Worm (Caenorhabditis elegans) whole organism, late embryonic: ENCODE measurements around the gene ttll-9.

Experiments used
- F13H6.1 ChIP-seq: sonication (generic microtip); optimal IDR thresholded peaks from 2 replicates; lab custom pipeline; 2016; ENCODE audit warnings: missing genetic modification characterization, missing compliant biosample characterization
- K02D7.2 ChIP-seq: sonication (generic microtip); optimal IDR thresholded peaks from 2 replicates; lab custom pipeline; 2017; ENCODE audit warnings: mild to moderate bottlenecking, missing genetic modification characterization, missing compliant biosample characterization
- K09A11.1 ChIP-seq: sonication (generic microtip); optimal IDR thresholded peaks from 2 replicates; lab custom pipeline; 2017; ENCODE audit warnings: antibody characterized with exemption, mild to moderate bottlenecking, missing genetic modification characterization, missing compliant biosample characterization; ENCODE audit not compliant: insufficient read depth
- T23F11.4 ChIP-seq: fragments of 200-800 bp; sonication (Bioruptor generic); optimal IDR thresholded peaks from 2 replicates; lab custom pipeline; 2018; ENCODE audit warnings: mild to moderate bottlenecking, missing genetic modification characterization, missing compliant biosample characterization
- Y22D7AL.16 ChIP-seq: sonication (generic microtip); optimal IDR thresholded peaks from 2 replicates; lab custom pipeline; 2016; ENCODE audit warnings: missing genetic modification characterization, missing compliant biosample characterization
- ahr-1 ChIP-seq: sonication (generic microtip); optimal IDR thresholded peaks from 2 replicates; lab custom pipeline; 2016; ENCODE audit warnings: missing genetic modification characterization, missing compliant biosample characterization
- ama-1 ChIP-seq: fragments of 150-350 bp; optimal IDR thresholded peaks from 2 replicates; lab custom pipeline; 2014
- ceh-14 ChIP-seq: sonication (generic microtip); optimal IDR thresholded peaks from 2 replicates; lab custom pipeline; 2016; ENCODE audit warnings: missing genotype, missing genetic modification characterization, missing compliant biosample characterization
- ceh-19 ChIP-seq: fragments of 200-800 bp; sonication (Bioruptor generic); optimal IDR thresholded peaks from 2 replicates; lab custom pipeline; 2018; ENCODE audit warnings: mild to moderate bottlenecking, missing genetic modification characterization, missing compliant biosample characterization
- ceh-31 ChIP-seq: sonication (generic microtip); optimal IDR thresholded peaks from 2 replicates; lab custom pipeline; 2016; ENCODE audit warnings: missing genetic modification characterization, missing compliant biosample characterization
- ceh-34 ChIP-seq: sonication (generic microtip); optimal IDR thresholded peaks from 2 replicates; lab custom pipeline; 2016; ENCODE audit warnings: mild to moderate bottlenecking, missing genetic modification characterization, missing compliant biosample characterization
- ceh-9 ChIP-seq: sonication (generic microtip); optimal IDR thresholded peaks from 2 replicates; lab custom pipeline; 2016; ENCODE audit warnings: mild to moderate bottlenecking, missing genetic modification characterization, inconsistent platforms, missing compliant biosample characterization
- che-1 ChIP-seq: sonication (generic microtip); optimal IDR thresholded peaks from 2 replicates; lab custom pipeline; 2016; ENCODE audit warnings: mild to moderate bottlenecking, missing genetic modification characterization, missing compliant biosample characterization
- dve-1 ChIP-seq: sonication (generic microtip); optimal IDR thresholded peaks from 2 replicates; lab custom pipeline; 2017; ENCODE audit warnings: antibody characterized with exemption, mild to moderate bottlenecking, missing genetic modification characterization, missing compliant biosample characterization
- elt-2 ChIP-seq: sonication (generic microtip); optimal IDR thresholded peaks from 2 replicates; lab custom pipeline; 2016; ENCODE audit warnings: missing genetic modification reagents, missing genetic modification characterization, missing compliant biosample characterization
- fkh-10 ChIP-seq: fragments of 150-350 bp; optimal IDR thresholded peaks from 2 replicates; lab custom pipeline; 2014; ENCODE audit warnings: missing biosample characterization, missing genetic modification reagents, missing genetic modification characterization
- fkh-6 ChIP-seq: sonication (generic microtip); optimal IDR thresholded peaks from 2 replicates; lab custom pipeline; 2016; ENCODE audit warnings: missing genetic modification characterization, missing compliant biosample characterization
- hlh-13 ChIP-seq: fragments of 200-800 bp; sonication (Bioruptor generic); optimal IDR thresholded peaks from 2 replicates; lab custom pipeline; 2018; ENCODE audit warnings: mild to moderate bottlenecking, missing genetic modification characterization, missing compliant biosample characterization
- hlh-8 ChIP-seq: sonication (generic microtip); optimal IDR thresholded peaks from 2 replicates; lab custom pipeline; 2016; ENCODE audit warnings: missing genotype, missing genetic modification characterization, missing compliant biosample characterization
- lim-6 ChIP-seq: sonication (generic microtip); optimal IDR thresholded peaks from 2 replicates; lab custom pipeline; 2016; ENCODE audit warnings: missing genetic modification characterization, missing compliant biosample characterization
- nfya-1 ChIP-seq: sonication (generic microtip); optimal IDR thresholded peaks from 2 replicates; lab custom pipeline; 2017; ENCODE audit warnings: missing genetic modification characterization, mild to moderate bottlenecking, missing compliant biosample characterization, antibody characterized with exemption, moderate library complexity
- nhr-232 ChIP-seq: sonication (generic microtip); optimal IDR thresholded peaks from 2 replicates; lab custom pipeline; 2016; ENCODE audit warnings: missing genetic modification characterization, missing compliant biosample characterization
- odd-2 ChIP-seq: sonication (generic microtip); optimal IDR thresholded peaks from 2 replicates; lab custom pipeline; 2017; ENCODE audit warnings: antibody characterized with exemption, mild to moderate bottlenecking, missing genetic modification characterization, missing compliant biosample characterization
- pat-9 ChIP-seq: fragments of 200-800 bp; sonication (Bioruptor generic); optimal IDR thresholded peaks from 2 replicates; lab custom pipeline; 2018; ENCODE audit warnings: mild to moderate bottlenecking, missing genetic modification characterization, moderate library complexity, missing compliant biosample characterization
- pax-1 ChIP-seq: fragments of 150-350 bp; optimal IDR thresholded peaks from 2 replicates; lab custom pipeline; 2014; ENCODE audit warnings: missing biosample characterization, missing genetic modification characterization
- pha-2 ChIP-seq: sonication (generic microtip); optimal IDR thresholded peaks from 2 replicates; lab custom pipeline; 2017; ENCODE audit warnings: mild to moderate bottlenecking, missing genetic modification characterization, missing compliant biosample characterization
- pqm-1 ChIP-seq: sonication (generic microtip); optimal IDR thresholded peaks from 2 replicates; lab custom pipeline; 2016; ENCODE audit warnings: missing genetic modification characterization, missing compliant biosample characterization
- pros-1 ChIP-seq: fragments of 150-350 bp; optimal IDR thresholded peaks from 2 replicates; lab custom pipeline; 2014; ENCODE audit warnings: missing biosample characterization, missing genetic modification reagents, missing genetic modification characterization
- rnt-1 ChIP-seq: sonication (generic microtip); optimal IDR thresholded peaks from 2 replicates; lab custom pipeline; 2016; ENCODE audit warnings: missing genetic modification characterization, missing compliant biosample characterization
- sox-4 ChIP-seq: sonication (generic microtip); optimal IDR thresholded peaks from 2 replicates; lab custom pipeline; 2017; ENCODE audit warnings: mild to moderate bottlenecking, missing genetic modification characterization, inconsistent platforms, missing compliant biosample characterization
- tbx-7 ChIP-seq: sonication (generic microtip); optimal IDR thresholded peaks from 2 replicates; lab custom pipeline; 2016; ENCODE audit warnings: missing genotype, missing genetic modification characterization, missing compliant biosample characterization
- ttx-3 ChIP-seq: sonication (generic microtip); optimal IDR thresholded peaks from 2 replicates; lab custom pipeline; 2016; ENCODE audit warnings: missing genetic modification reagents, missing genetic modification characterization, missing compliant biosample characterization
- unc-42 ChIP-seq: sonication (generic microtip); optimal IDR thresholded peaks from 2 replicates; lab custom pipeline; 2016; ENCODE audit warnings: missing genotype, missing genetic modification characterization, missing compliant biosample characterization

ttll-9 gene

ce11 chrV:20910167-20910566 lies at the start of gene ttll-9:
Gene ttll-9 (plus strand): TSS chrV:20910467.
- TF ChIP-seq ceh-31 (tag; lab: Kevin White, UChicago) (no peak), K09A11.1 (tag; lab: Kevin White, UChicago) (no peak), ceh-9 (tag; lab: Kevin White, UChicago) (no peak), Y22D7AL.16 (tag; lab: Kevin White, UChicago) (no peak), fkh-6 (no peak), pros-1 (tag; lab: Kevin White, UChicago) (no peak), pha-2 (tag; lab: Kevin White, UChicago) (no peak)

DNA sequence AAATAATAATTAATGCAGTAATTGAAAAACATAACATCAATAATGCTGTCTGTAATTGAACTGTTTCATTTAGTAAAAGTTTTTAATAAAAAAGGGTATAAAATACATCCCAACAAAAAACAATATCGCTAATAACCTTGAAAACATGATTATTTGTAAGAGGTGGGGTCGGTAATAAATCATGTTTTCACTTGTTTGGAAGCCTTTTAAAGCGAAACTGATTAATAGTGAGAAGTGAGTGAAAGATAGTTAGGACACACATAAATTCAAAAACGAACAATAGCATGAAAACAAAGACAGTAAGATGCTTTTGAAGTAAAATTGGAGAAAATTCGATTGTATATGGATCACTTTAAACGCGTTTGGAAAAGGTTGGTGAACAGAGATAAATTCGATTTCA lies 49.2 kb upstream of the ttll-9 start, which contains the start of gene try-4:
TSS of gene try-4 (minus strand) at position 74 of the 400 bp plus-strand sequence.
- TF ChIP-seq ttx-3 (tag; lab: Kevin White, UChicago) (no peak), odd-2 (no peak), F13H6.1 (no peak), dve-1 (no peak), pat-9 (tag; lab: Kevin White, UChicago) (no peak), pha-2 (tag; lab: Kevin White, UChicago) (no peak), T23F11.4 (GFP tag; lab: Kevin White, UChicago) (no peak)
- TF ChIP-seq, all 69 proteins: peak for 0

DNA sequence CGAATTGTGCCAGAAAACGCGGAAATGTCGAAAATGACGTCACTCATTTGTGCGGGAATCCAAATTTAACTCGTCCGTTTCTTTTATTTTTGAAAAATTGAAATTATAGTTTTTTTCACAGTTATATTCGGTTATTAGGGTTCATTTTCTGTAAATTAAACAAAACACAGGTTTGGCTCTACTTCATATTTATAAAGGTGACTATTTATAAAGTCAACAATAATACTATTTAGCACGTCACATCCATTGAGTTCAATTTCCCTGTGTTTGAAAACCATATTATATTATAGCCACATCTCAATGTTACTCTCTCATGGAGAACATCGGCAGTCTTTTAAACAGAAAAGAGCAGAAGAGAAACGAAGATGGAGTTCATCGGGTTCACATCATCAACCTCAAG lies 47.6 kb upstream of the ttll-9 start, which contains the start of gene twk-35:
TSS of gene twk-35 (plus strand) at position 301 of the 400 bp plus-strand sequence.
- TF ChIP-seq fkh-10 (GFP tag; lab: Kevin White, UChicago) (no peak), pax-1 (no peak), ama-1 (no peak)

DNA sequence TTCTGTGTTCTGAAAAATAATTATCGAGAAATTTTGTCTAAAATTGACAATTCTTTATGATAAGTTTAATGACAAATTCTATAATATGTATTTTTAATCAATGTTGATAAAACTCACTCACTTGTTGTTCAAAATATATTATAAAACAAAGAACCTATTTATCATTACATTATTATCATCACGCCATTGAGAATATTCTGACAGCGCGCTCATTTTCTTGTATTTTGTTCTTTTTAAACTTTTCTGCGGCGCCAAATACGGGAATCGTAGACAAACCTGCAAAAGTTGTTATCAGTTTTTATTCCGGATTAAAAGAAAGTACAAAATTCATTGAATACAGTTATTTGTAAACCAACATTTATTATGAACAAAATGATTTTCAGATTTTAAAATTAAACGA lies 43.9 kb upstream of the ttll-9 start:
- TF ChIP-seq pqm-1 (tag; lab: Kevin White, UChicago) (no peak), hlh-13 (no peak), nhr-232 (no peak), ceh-19 (GFP tag; lab: Kevin White, UChicago) (no peak), unc-42 (no peak), lim-6 (tag; lab: Kevin White, UChicago) (no peak), ama-1 (no peak), rnt-1 (tag; lab: Kevin White, UChicago) (no peak), dve-1 (no peak), tbx-7 (no peak)

DNA sequence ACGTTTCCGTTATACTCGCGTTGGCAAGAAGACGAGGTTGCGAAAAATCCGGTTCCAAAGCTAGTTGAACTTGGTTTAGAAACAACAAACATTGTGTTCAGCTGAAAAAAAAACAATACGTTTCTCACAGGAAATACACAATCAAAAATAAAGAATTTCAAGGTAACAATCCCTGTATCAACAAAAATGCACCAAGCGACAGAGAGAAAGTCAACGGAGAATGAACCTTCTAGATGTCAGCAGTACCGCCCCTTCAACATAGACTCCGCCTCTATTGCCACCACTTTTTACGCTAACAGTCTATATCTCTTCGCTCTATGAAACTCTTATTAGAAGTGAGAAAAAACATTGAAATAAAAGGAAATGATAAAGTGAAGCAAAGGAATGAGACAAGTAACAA lies 41.9 kb upstream of the ttll-9 start, which contains the start of gene F31D4.8:
TSS of gene F31D4.8 (minus strand) at position 101 of the 400 bp plus-strand sequence.
- TF ChIP-seq hlh-8 (tag; lab: Kevin White, UChicago) (no peak), pha-2 (tag; lab: Kevin White, UChicago) (no peak), nfya-1 (no peak), che-1 (no peak), ahr-1 (no peak), tbx-7 (no peak), K02D7.2 (tag; lab: Kevin White, UChicago) (no peak), rnt-1 (tag; lab: Kevin White, UChicago) (no peak), pros-1 (tag; lab: Kevin White, UChicago) (no peak), ceh-14 (tag; lab: Kevin White, UChicago) (no peak), K09A11.1 (tag; lab: Kevin White, UChicago) (no peak), elt-2 (tag; lab: Kevin White, UChicago) (no peak), sox-4 (tag; lab: Kevin White, UChicago) (no peak), ceh-34 (no peak), unc-42 (no peak), fkh-10 (GFP tag; lab: Kevin White, UChicago) (no peak)
- TF ChIP-seq, all 69 proteins: peak for 0

DNA sequence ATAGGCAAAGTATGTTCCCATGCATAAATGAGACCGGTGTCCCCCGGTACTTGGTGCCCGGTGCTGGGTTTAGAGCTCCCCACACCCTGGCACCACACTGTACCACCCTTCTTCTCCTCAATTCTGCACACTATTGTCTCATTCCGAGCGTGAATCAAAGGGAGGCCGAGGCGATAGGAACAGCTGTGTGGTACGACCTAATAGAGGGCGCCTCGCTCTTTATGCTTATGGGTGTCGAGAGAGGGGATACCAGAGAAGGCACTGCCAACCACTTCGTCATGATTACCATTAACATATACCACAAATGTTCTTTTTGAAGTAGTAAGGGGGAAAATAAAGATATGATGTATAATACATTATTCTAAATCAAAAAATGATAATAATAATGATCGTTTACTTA lies 39.6 kb upstream of the ttll-9 start:
- no peak for TF ChIP-seq elt-2 (tag; lab: Kevin White, UChicago)
